Worm (Caenorhabditis elegans) whole organism, L2 larva: ENCODE measurements around the gene F59A1.12.

Experiments used
- F13H6.1 ChIP-seq: sonication (generic microtip); optimal IDR thresholded peaks from 2 replicates; lab custom pipeline; 2016; ENCODE audit warnings: missing genetic modification characterization, missing compliant biosample characterization
- Y55F3AM.14 ChIP-seq: fragments of 200-800 bp; sonication (Bioruptor generic); optimal IDR thresholded peaks from 2 replicates; lab custom pipeline; 2018; ENCODE audit warnings: mild to moderate bottlenecking, missing genetic modification characterization, missing compliant biosample characterization
- ZK546.5 ChIP-seq: sonication (generic microtip); optimal IDR thresholded peaks from 2 replicates; lab custom pipeline; 2017; ENCODE audit warnings: missing biosample characterization, missing genetic modification characterization
- aly-2 ChIP-seq: fragments of 150-350 bp; optimal IDR thresholded peaks from 2 replicates; lab custom pipeline; 2014; ENCODE audit warnings: missing biosample characterization, missing genetic modification characterization
- blmp-1 ChIP-seq: sonication (generic microtip); optimal IDR thresholded peaks from 2 replicates; lab custom pipeline; 2017; ENCODE audit warnings: missing genetic modification characterization, mild to moderate bottlenecking, missing compliant biosample characterization, antibody characterized with exemption, moderate library complexity; ENCODE audit not compliant: insufficient read depth
- ceh-82 ChIP-seq: fragments of 150-350 bp; optimal IDR thresholded peaks from 2 replicates; lab custom pipeline; 2014; ENCODE audit warnings: missing biosample characterization, missing genetic modification characterization
- crh-2 ChIP-seq: sonication (generic microtip); optimal IDR thresholded peaks from 2 replicates; lab custom pipeline; 2017; ENCODE audit warnings: missing biosample characterization, missing genetic modification characterization
- egl-27 ChIP-seq: sonication (generic microtip); optimal IDR thresholded peaks from 3 replicates; lab custom pipeline; 2017; ENCODE audit warnings: missing biosample characterization, missing genetic modification reagents, missing genetic modification characterization
- elt-1 ChIP-seq: fragments of 150-350 bp; optimal IDR thresholded peaks from 2 replicates; lab custom pipeline; 2014; ENCODE audit warnings: missing biosample characterization, missing genetic modification characterization
- fos-1 ChIP-seq: fragments of 150-350 bp; optimal IDR thresholded peaks from 2 replicates; lab custom pipeline; 2014; ENCODE audit warnings: missing biosample characterization, missing genetic modification characterization
- gmeb-1 ChIP-seq: fragments of 150-350 bp; optimal IDR thresholded peaks from 2 replicates; lab custom pipeline; 2014; ENCODE audit warnings: missing biosample characterization, missing genetic modification characterization
- lin-11 ChIP-seq: fragments of 150-350 bp; sonication (generic microtip); optimal IDR thresholded peaks from 2 replicates; lab custom pipeline; 2014; ENCODE audit warnings: missing biosample characterization, missing genetic modification characterization, inconsistent platforms, mixed read lengths
- lin-13 ChIP-seq: fragments of 150-350 bp; optimal IDR thresholded peaks from 2 replicates; lab custom pipeline; 2014; ENCODE audit warnings: missing biosample characterization, missing genetic modification reagents, missing genetic modification characterization
- lin-39 ChIP-seq: fragments of 150-350 bp; optimal IDR thresholded peaks from 2 replicates; lab custom pipeline; 2014; ENCODE audit warnings: missing biosample characterization, missing genetic modification reagents, missing genetic modification characterization
- lsy-2 ChIP-seq, 2 experiments: fragments of 150-350 bp in 1 of 2; sonication (generic microtip) in 1 of 2; optimal IDR thresholded peaks; 2 replicates each; lab custom pipeline; 2014 to 2017; ENCODE audit warnings: missing biosample characterization in 2 of 2, missing genetic modification characterization in 2 of 2
- mbf-1 ChIP-seq: sonication (generic microtip); optimal IDR thresholded peaks from 2 replicates; lab custom pipeline; 2017; ENCODE audit warnings: missing biosample characterization, missing genetic modification characterization
- mdl-1 ChIP-seq, 2 experiments: fragments of 150-350 bp in 1 of 2; sonication (generic microtip) in 1 of 2; optimal IDR thresholded peaks; 2 replicates each; lab custom pipeline; 2017; ENCODE audit warnings: missing biosample characterization in 2 of 2, missing genetic modification characterization in 2 of 2
- nhr-10 ChIP-seq: sonication (generic microtip); optimal IDR thresholded peaks from 2 replicates; lab custom pipeline; 2017; ENCODE audit warnings: missing biosample characterization, missing genetic modification characterization
- nhr-11 ChIP-seq: fragments of 150-350 bp; optimal IDR thresholded peaks from 2 replicates; lab custom pipeline; 2014; ENCODE audit warnings: missing biosample characterization, missing genetic modification characterization
- nhr-12 ChIP-seq: fragments of 150-350 bp; optimal IDR thresholded peaks from 2 replicates; lab custom pipeline; 2014; ENCODE audit warnings: missing biosample characterization, missing genetic modification characterization
- nhr-129 ChIP-seq: fragments of 150-350 bp; optimal IDR thresholded peaks from 2 replicates; lab custom pipeline; 2014; ENCODE audit warnings: missing biosample characterization, missing genetic modification characterization
- nhr-23 ChIP-seq: fragments of 150-350 bp; optimal IDR thresholded peaks from 2 replicates; lab custom pipeline; 2014; ENCODE audit warnings: missing biosample characterization, missing genetic modification reagents, missing genetic modification characterization
- peb-1 ChIP-seq: fragments of 150-350 bp; optimal IDR thresholded peaks from 2 replicates; lab custom pipeline; 2014; ENCODE audit warnings: missing biosample characterization, missing genetic modification characterization
- skn-1 ChIP-seq: sonication (generic microtip); optimal IDR thresholded peaks from 2 replicates; lab custom pipeline; 2017; ENCODE audit warnings: missing biosample characterization, missing genetic modification characterization
- sma-3 ChIP-seq: sonication (generic microtip); optimal IDR thresholded peaks from 2 replicates; lab custom pipeline; 2016; ENCODE audit warnings: missing genetic modification reagents, missing genetic modification characterization, missing compliant biosample characterization
- snpc-4 ChIP-seq: fragments of 150-350 bp; optimal IDR thresholded peaks from 2 replicates; lab custom pipeline; 2014; ENCODE audit warnings: missing biosample characterization, missing genetic modification characterization
- unc-55 ChIP-seq: fragments of 150-350 bp; sonication (generic microtip); optimal IDR thresholded peaks from 3 replicates; lab custom pipeline; 2014; ENCODE audit warnings: missing biosample characterization, missing genetic modification reagents, missing genetic modification characterization
- unc-62 ChIP-seq: fragments of 150-350 bp; optimal IDR thresholded peaks from 2 replicates; lab custom pipeline; 2014; ENCODE audit warnings: missing biosample characterization, missing genetic modification reagents, missing genetic modification characterization
- zag-1 ChIP-seq: fragments of 150-350 bp; optimal IDR thresholded peaks from 2 replicates; lab custom pipeline; 2014; ENCODE audit warnings: missing biosample characterization, missing genetic modification characterization
- ztf-1 ChIP-seq: fragments of 200-800 bp; sonication (Bioruptor generic); conservative IDR thresholded peaks from 2 replicates; pipeline ENCODE4 v1.3.6; 2022; ENCODE audit warnings: missing genetic modification characterization, missing compliant biosample characterization
- ztf-11 ChIP-seq: sonication (generic microtip); optimal IDR thresholded peaks from 2 replicates; lab custom pipeline; 2017; ENCODE audit warnings: missing biosample characterization, missing genetic modification characterization
- ztf-4 ChIP-seq: fragments of 150-350 bp; optimal IDR thresholded peaks from 2 replicates; lab custom pipeline; 2014; ENCODE audit warnings: missing biosample characterization, missing genetic modification characterization

Gene F59A1.12

ce11 chrV:17705814-17706213 lies 38.2 kb upstream of the F59A1.12 start, which contains the start of gene W06D12.6:
W06D12.6 (plus strand) TSS chrV:17706114.
- TF ChIP-seq sma-3 (GFP tag; lab: Kevin White, UChicago) (no peak), ztf-11 (tag; lab: Kevin White, UChicago) (no peak), skn-1 (no peak), ceh-82 (tag; lab: Kevin White, UChicago) (no peak)

ce11 chrV:17700728-17701262 lies 33.2 kb upstream of the F59A1.12 start, which contains the start of the genes Y26G10.5 and srh-32:
Y26G10.5 (minus strand) TSS chrV:17700828.
srh-32 (plus strand) TSS chrV:17701212.
- no peak for TF ChIP-seq ztf-11 (tag; lab: Kevin White, UChicago)
- no peak for TF ChIP-seq zag-1 (tag; lab: Kevin White, UChicago)
- no peak for TF ChIP-seq lin-11 (tag; lab: Kevin White, UChicago)
- no peak for TF ChIP-seq nhr-11 (tag; lab: Kevin White, UChicago)
- TF ChIP-seq mdl-1 (tag; optimal IDR thresholded peaks at IDR 0.05; lab: Kevin White, UChicago), result no peak
- no peak for TF ChIP-seq nhr-23 (tag; lab: Kevin White, UChicago)
- TF ChIP-seq crh-2 (tag; lab: Kevin White, UChicago), result no peak
- no peak for TF ChIP-seq lsy-2 (tag; optimal IDR thresholded peaks at IDR 0.05; lab: Kevin White, UChicago)
- no peak for TF ChIP-seq ztf-4 (tag; lab: Kevin White, UChicago)
- no peak for TF ChIP-seq sma-3 (GFP tag; lab: Kevin White, UChicago)
- TF ChIP-seq aly-2 (tag; lab: Kevin White, UChicago), result no peak
- no peak for TF ChIP-seq nhr-12 (tag; lab: Kevin White, UChicago)
- no peak for TF ChIP-seq ztf-1 (GFP tag; lab: Robert Waterston, UW)
- TF ChIP-seq egl-27, result no peak
- TF ChIP-seq unc-62 (GFP tag; lab: Kevin White, UChicago), result no peak
- TF ChIP-seq F13H6.1 (tag; lab: Kevin White, UChicago), result no peak
- TF ChIP-seq nhr-10 (tag; lab: Kevin White, UChicago), result no peak
- TF ChIP-seq gmeb-1, result no peak
- no peak for TF ChIP-seq skn-1

ce11 chrV:17699659-17700058 lies 32.1 kb upstream of the F59A1.12 start, which contains the start of gene Y26G10.6:
Y26G10.6 (plus strand) TSS chrV:17699959.
- TF ChIP-seq nhr-129 (tag; lab: Kevin White, UChicago), result no peak
- TF ChIP-seq ceh-82 (tag; lab: Kevin White, UChicago), result no peak
- no peak for TF ChIP-seq mbf-1 (tag; lab: Kevin White, UChicago)
- TF ChIP-seq fos-1 (tag; lab: Kevin White, UChicago), result no peak
- no peak for TF ChIP-seq lin-39 (tag; lab: Kevin White, UChicago)
- no peak for TF ChIP-seq Y55F3AM.14 (GFP tag; lab: Kevin White, UChicago)
- no peak for TF ChIP-seq zag-1 (tag; lab: Kevin White, UChicago)
- no peak for TF ChIP-seq elt-1 (tag; lab: Kevin White, UChicago)
- no peak for TF ChIP-seq gmeb-1
- TF ChIP-seq ZK546.5, result no peak
- TF ChIP-seq unc-55 (GFP tag; lab: Kevin White, UChicago), result no peak
- TF ChIP-seq, all 48 proteins: peak for 0

- TF ChIP-seq lin-11 (tag; lab: Kevin White, UChicago) (no peak), snpc-4 (no peak), lin-13 (GFP tag; lab: Kevin White, UChicago) (no peak)
Observed at ce11 chrV:17699097-17699496, 31.5 kb upstream of the F59A1.12 start, which contains the start of gene Y26G10.4. Y26G10.4 (minus strand) TSS chrV:17699197.

ce11 chrV:17696753-17697152 lies 29.2 kb upstream of the F59A1.12 start, which contains the start of gene spp-29:
spp-29 (minus strand) TSS chrV:17696853.
- TF ChIP-seq aly-2 (tag; lab: Kevin White, UChicago) (no peak), lin-13 (GFP tag; lab: Kevin White, UChicago) (no peak), peb-1 (tag; lab: Kevin White, UChicago) (no peak), zag-1 (tag; lab: Kevin White, UChicago) (no peak), ztf-11 (tag; lab: Kevin White, UChicago) (no peak), blmp-1 (tag; lab: Kevin White, UChicago) (no peak)
